Worm (Caenorhabditis elegans) whole organism, L2 larva: ENCODE data around the gene hach-1.

ENCODE experiments used
- crh-2 ChIP-seq: sonication (generic microtip); optimal IDR thresholded peaks from 2 replicates; lab custom pipeline; 2017; ENCODE audit warnings: missing biosample characterization, missing genetic modification characterization
- mdl-1 ChIP-seq, 2 experiments: fragments of 150-350 bp in 1 of 2; sonication (generic microtip) in 1 of 2; optimal IDR thresholded peaks; 2 replicates each; lab custom pipeline; 2017; ENCODE audit warnings: missing biosample characterization in 2 of 2, missing genetic modification characterization in 2 of 2
- nhr-11 ChIP-seq: fragments of 150-350 bp; optimal IDR thresholded peaks from 2 replicates; lab custom pipeline; 2014; ENCODE audit warnings: missing biosample characterization, missing genetic modification characterization
- skn-1 ChIP-seq: sonication (generic microtip); optimal IDR thresholded peaks from 2 replicates; lab custom pipeline; 2017; ENCODE audit warnings: missing biosample characterization, missing genetic modification characterization
- unc-62 ChIP-seq: fragments of 150-350 bp; optimal IDR thresholded peaks from 2 replicates; lab custom pipeline; 2014; ENCODE audit warnings: missing biosample characterization, missing genetic modification reagents, missing genetic modification characterization

ce11 chrIII:5521930-5522329 is 33.3 kb upstream of the hach-1 start, which contains the start of gene D1044.4:
- TF ChIP-seq skn-1 (tag; lab: Kevin White, UChicago) = no peak
- TF ChIP-seq unc-62 (GFP tag; lab: Kevin White, UChicago) = no peak
- TF ChIP-seq crh-2 (tag; lab: Kevin White, UChicago) = no peak
- TF ChIP-seq mdl-1 (tag; optimal IDR thresholded peaks at IDR 0.05; lab: Kevin White, UChicago) = no peak
- TF ChIP-seq nhr-11 (tag; lab: Kevin White, UChicago) = no peak
